Worm (Caenorhabditis elegans) whole organism, young adult: ENCODE results near the gene gst-28.

Source experiments
- C06A6.2 ChIP-seq: fragments of 200-800 bp; sonication (Bioruptor generic); conservative IDR thresholded peaks from 2 replicates; pipeline ENCODE4 v1.3.6; 2022; ENCODE audit warnings: missing genetic modification characterization, missing compliant biosample characterization
- F37B4.10 ChIP-seq: fragments of 200-800 bp; sonication (Bioruptor generic); IDR thresholded peaks from 2 replicates; pipeline ENCODE4 v1.3.6; 2022; ENCODE audit warnings: missing genetic modification characterization, missing compliant biosample characterization
- ama-1 ChIP-seq, 3 experiments: fragments of 150-350 bp in 1 of 3; sonication (generic microtip) in 2 of 3; optimal IDR thresholded peaks; 2 replicates each; lab custom pipeline; 2014 to 2018; ENCODE audit warnings: missing biosample characterization in 2 of 3, missing genetic modification characterization in 2 of 3, missing genetic modification reagents in 2 of 3
- ceh-100 ChIP-seq: fragments of 200-800 bp; sonication (Bioruptor generic); IDR thresholded peaks from 2 replicates; pipeline ENCODE4 v1.3.6; 2022; ENCODE audit warnings: missing genetic modification reagents, missing genetic modification characterization, missing compliant biosample characterization
- ets-4 ChIP-seq: fragments of 200-800 bp; sonication (Bioruptor generic); optimal IDR thresholded peaks from 2 replicates; lab custom pipeline; 2018; ENCODE audit warnings: mild to moderate bottlenecking, missing genetic modification characterization, missing compliant biosample characterization
- lin-35 ChIP-seq, 3 experiments: fragments of 150-350 bp in 2 of 3; sonication (generic microtip) in 1 of 3; optimal IDR thresholded peaks; 2 replicates each; lab custom pipeline; 2014 to 2018; ENCODE audit warnings: missing biosample characterization in 3 of 3, missing genetic modification characterization in 3 of 3, missing genetic modification reagents in 3 of 3
- madf-6 ChIP-seq: fragments of 200-800 bp; sonication (Bioruptor generic); IDR thresholded peaks from 2 replicates; pipeline ENCODE4 v1.3.6; 2022; ENCODE audit warnings: missing genetic modification reagents, missing genetic modification characterization, missing compliant biosample characterization
- mel-28 ChIP-seq: sonication (generic microtip); optimal IDR thresholded peaks from 2 replicates; lab custom pipeline; 2016; ENCODE audit warnings: borderline replicate concordance, mild to moderate bottlenecking, missing genetic modification characterization, missing compliant biosample characterization
- pha-4 ChIP-seq: fragments of 150-350 bp; sonication (generic microtip); optimal IDR thresholded peaks from 2 replicates; lab custom pipeline; 2014; ENCODE audit warnings: missing biosample characterization, missing genetic modification reagents, missing genetic modification characterization
- sea-2 ChIP-seq: fragments of 200-800 bp; sonication (Bioruptor generic); IDR thresholded peaks from 2 replicates; pipeline ENCODE4 v1.3.6; 2022; ENCODE audit warnings: missing genetic modification characterization, missing compliant biosample characterization
- snpc-4 ChIP-seq, 5 experiments: fragments of 150-350 bp in 1 of 5; sonication (generic microtip) in 4 of 5; optimal IDR thresholded peaks; 2 replicates each; lab custom pipeline; 2014 to 2018; ENCODE audit warnings: missing genetic modification characterization in 5 of 5, missing biosample characterization in 3 of 5, antibody characterized with exemption in 2 of 5, mild to moderate bottlenecking in 2 of 5, missing compliant biosample characterization in 2 of 5, missing genotype in 2 of 5, moderate library complexity in 2 of 5, missing genetic modification reagents in 1 of 5
- unc-130 ChIP-seq: sonication (generic microtip); optimal IDR thresholded peaks from 2 replicates; lab custom pipeline; 2016; ENCODE audit warnings: missing genetic modification reagents, missing genetic modification characterization, missing compliant biosample characterization
- ztf-25 ChIP-seq: fragments of 200-800 bp; sonication (Bioruptor generic); IDR thresholded peaks from 2 replicates; pipeline ENCODE4 v1.3.6; 2022; ENCODE audit warnings: missing genetic modification reagents, missing genetic modification characterization, missing compliant biosample characterization

DNA sequence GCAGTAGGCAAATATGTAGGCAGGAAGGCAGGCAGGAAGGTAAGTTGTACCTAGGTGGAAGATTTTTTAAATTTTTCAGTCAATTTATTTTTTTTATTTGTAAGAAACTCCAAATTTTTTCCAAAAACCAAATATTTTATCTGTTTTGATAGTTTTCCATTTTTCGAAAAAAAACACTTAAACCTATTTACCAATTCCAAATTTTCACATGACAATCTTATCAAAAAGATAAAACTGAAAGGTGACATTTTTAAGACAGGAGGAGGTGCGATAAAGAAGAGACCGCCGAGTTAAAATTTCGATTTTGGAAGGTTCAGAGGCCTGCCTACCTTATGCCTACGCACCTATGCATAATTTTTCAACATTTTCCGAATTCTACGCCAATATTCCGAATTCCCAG is 23.6 kb upstream of the gst-28 start:
- TF ChIP-seq mel-28 (tag; lab: Kevin White, UChicago) (no peak), sea-2 (no peak), F37B4.10 (GFP tag; lab: Robert Waterston, UW) (no peak), lin-35 (GFP tag; optimal IDR thresholded peaks at IDR 0.05; lab: Kevin White, UChicago) (no peak), C06A6.2 (GFP tag; lab: Robert Waterston, UW) (no peak), ets-4 (GFP tag; lab: Kevin White, UChicago) (no peak), ama-1 (optimal IDR thresholded peaks at IDR 0.05; lab: Kevin White, UChicago) (no peak), ama-1 (GFP tag; optimal IDR thresholded peaks at IDR 0.05; lab: Kevin White, UChicago) (no peak), madf-6 (GFP tag; lab: Robert Waterston, UW) (no peak), snpc-4 (GFP tag; optimal IDR thresholded peaks at IDR 0.05; lab: Kevin White, UChicago) (no peak), snpc-4 (tag; optimal IDR thresholded peaks at IDR 0.05; lab: Kevin White, UChicago) (no peak), unc-130 (GFP tag; lab: Kevin White, UChicago) (no peak), ceh-100 (GFP tag; lab: Robert Waterston, UW) (no peak), pha-4 (tag; lab: Kevin White, UChicago) (no peak), ztf-25 (GFP tag; lab: Robert Waterston, UW) (no peak)
